Worm (Caenorhabditis elegans): ENCODE results near the gene del-6.

The del-6 gene

DNA sequence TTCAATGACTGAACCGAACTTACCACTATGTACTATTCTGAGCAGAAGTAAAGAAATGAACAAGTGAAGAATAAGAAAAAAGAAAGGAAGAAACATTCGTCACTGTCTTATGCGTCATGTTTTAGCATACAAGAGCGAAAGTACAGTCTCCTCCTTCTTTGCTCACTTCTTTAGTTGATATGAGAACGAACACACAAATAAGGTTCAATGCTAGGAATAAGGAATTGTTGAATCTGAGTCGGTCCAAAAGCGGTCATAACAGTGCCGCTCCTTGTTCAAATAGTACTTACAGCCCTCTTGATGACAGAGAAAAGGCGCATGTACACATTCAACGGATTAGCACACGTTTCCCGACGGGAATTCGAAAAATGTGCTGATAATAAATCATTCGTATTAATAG is 33.6 kb upstream of the del-6 start, which contains the start of gene F25D1.8:
Gene F25D1.8, plus strand, starts transcription at position 301 of the 400 bp plus-strand sequence.
- TF ChIP-seq che-1 (tag; optimal IDR thresholded peaks at IDR 0.05) (no peak), unc-86 (tag; optimal IDR thresholded peaks at IDR 0.05) (no peak), ceh-34 (tag; optimal IDR thresholded peaks at IDR 0.05) (no peak), K02D7.2 (tag; optimal IDR thresholded peaks at IDR 0.05) (no peak), C38D4.7 (GFP tag; optimal IDR thresholded peaks at IDR 0.05) (no peak), elt-2 (tag; optimal IDR thresholded peaks at IDR 0.05) (no peak), hlh-30 (tag; optimal IDR thresholded peaks at IDR 0.05; ENCODE audit: insufficient read depth) (no peak), ceh-18 (tag; optimal IDR thresholded peaks at IDR 0.05) (no peak), elt-4 (tag; optimal IDR thresholded peaks at IDR 0.05) (no peak), nfya-1 (tag; optimal IDR thresholded peaks at IDR 0.05) (no peak), pat-9 (tag; optimal IDR thresholded peaks at IDR 0.05) (no peak), ceh-6 (GFP tag; optimal IDR thresholded peaks at IDR 0.05) (no peak), ceh-9 (tag; optimal IDR thresholded peaks at IDR 0.05) (no peak), odd-2 (tag; optimal IDR thresholded peaks at IDR 0.05) (no peak), tbx-2 (tag; optimal IDR thresholded peaks at IDR 0.05) (no peak), ama-1 (optimal IDR thresholded peaks at IDR 0.05) (no peak), npax-4 (tag; optimal IDR thresholded peaks at IDR 0.05) (no peak), pha-4 (tag; optimal IDR thresholded peaks at IDR 0.05) (no peak)

DNA sequence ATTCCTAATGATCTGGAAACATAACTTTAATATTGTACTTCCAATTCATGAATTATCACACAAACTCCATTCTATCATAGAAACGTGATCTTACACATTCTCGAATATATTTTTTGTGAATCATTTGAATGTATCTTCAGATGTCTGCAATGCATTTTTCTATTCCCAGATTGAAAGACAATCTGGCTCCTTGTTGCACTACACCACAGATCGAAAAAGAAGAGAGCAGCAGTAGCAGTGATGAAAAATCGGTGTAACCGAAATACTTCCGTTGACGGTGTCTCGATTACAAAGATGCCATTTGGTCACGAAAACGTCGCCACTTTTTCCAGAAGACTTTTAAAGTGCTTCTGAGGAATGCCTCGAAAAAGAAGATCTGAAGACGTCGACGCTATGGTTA is 32.7 kb upstream of the del-6 start, which contains the start of gene degt-1:
Gene degt-1, plus strand, starts transcription at position 301 of the 400 bp plus-strand sequence.
- TF ChIP-seq pros-1 (tag; optimal IDR thresholded peaks at IDR 0.05) (no peak), dve-1 (tag; optimal IDR thresholded peaks at IDR 0.05) (no peak), rnt-1 (tag; optimal IDR thresholded peaks at IDR 0.05) (no peak), ceh-31 (tag; optimal IDR thresholded peaks at IDR 0.05) (no peak), ets-4 (tag; optimal IDR thresholded peaks at IDR 0.05) (no peak), gmeb-2 (tag; optimal IDR thresholded peaks at IDR 0.05) (no peak), unc-86 (tag; optimal IDR thresholded peaks at IDR 0.05) (no peak)

ce11 chrV:10546749-10547148 is 26.0 kb upstream of the del-6 start, which contains the start of gene F25D1.5:
F25D1.5 (minus strand) TSS chrV:10546783.
- no peak for TF ChIP-seq dve-1 (tag; optimal IDR thresholded peaks at IDR 0.05)
- no peak for TF ChIP-seq odd-2 (tag; optimal IDR thresholded peaks at IDR 0.05)
- no peak for TF ChIP-seq fkh-10 (GFP tag; optimal IDR thresholded peaks at IDR 0.05)
- no peak for TF ChIP-seq K02D7.2 (tag; optimal IDR thresholded peaks at IDR 0.05)
- no peak for TF ChIP-seq ceh-2 (tag; optimal IDR thresholded peaks at IDR 0.05)
- no peak for TF ChIP-seq ttx-3 (tag; optimal IDR thresholded peaks at IDR 0.05)
- TF ChIP-seq hlh-13 (GFP tag; optimal IDR thresholded peaks at IDR 0.05) = no peak
- TF ChIP-seq nhr-232 (tag; optimal IDR thresholded peaks at IDR 0.05) = no peak
- TF ChIP-seq che-1 (tag; optimal IDR thresholded peaks at IDR 0.05) = no peak

ce11 chrV:10548981-10549380 is 23.7 kb upstream of the del-6 start, which contains the start of gene srd-34:
srd-34 (minus strand) TSS chrV:10549081.
- TF ChIP-seq hlh-8 (tag; optimal IDR thresholded peaks at IDR 0.05) = no peak
- TF ChIP-seq fkh-6 (tag; optimal IDR thresholded peaks at IDR 0.05) = no peak
- no peak for TF ChIP-seq unc-55 (GFP tag; optimal IDR thresholded peaks at IDR 0.05)
- TF ChIP-seq ref-2 (tag; optimal IDR thresholded peaks at IDR 0.05) = no peak
- no peak for TF ChIP-seq lim-6 (tag; optimal IDR thresholded peaks at IDR 0.05)
- no peak for TF ChIP-seq pqm-1 (tag; optimal IDR thresholded peaks at IDR 0.05)
- no peak for TF ChIP-seq elt-4 (tag; optimal IDR thresholded peaks at IDR 0.05)
- no peak for TF ChIP-seq C38D4.7 (GFP tag; optimal IDR thresholded peaks at IDR 0.05)
- no peak for TF ChIP-seq odd-2 (tag; optimal IDR thresholded peaks at IDR 0.05)
- no peak for TF ChIP-seq pha-2 (tag; optimal IDR thresholded peaks at IDR 0.05)
- no peak for TF ChIP-seq elt-2 (tag; optimal IDR thresholded peaks at IDR 0.05)
- TF ChIP-seq eyg-1 (tag; optimal IDR thresholded peaks at IDR 0.05) = no peak
- no peak for TF ChIP-seq npax-4 (tag; optimal IDR thresholded peaks at IDR 0.05)
- TF ChIP-seq F13H6.1 (tag; optimal IDR thresholded peaks at IDR 0.05) = no peak
- no peak for TF ChIP-seq ttx-3 (tag; optimal IDR thresholded peaks at IDR 0.05)

All from whole organism, late embryonic.